Worm (Caenorhabditis elegans) whole organism, late embryonic: ENCODE data around the gene W04G3.13.

ENCODE experiments used
- C08G9.2 ChIP-seq: sonication (generic microtip); optimal IDR thresholded peaks from 2 replicates; lab custom pipeline; 2016; ENCODE audit warnings: mild to moderate bottlenecking, missing genetic modification characterization, moderate library complexity, missing compliant biosample characterization
- C38D4.7 ChIP-seq: fragments of 200-800 bp; sonication (Bioruptor generic); optimal IDR thresholded peaks from 2 replicates; lab custom pipeline; 2018; ENCODE audit warnings: mild to moderate bottlenecking, missing genetic modification characterization, moderate library complexity, missing compliant biosample characterization
- K02D7.2 ChIP-seq: sonication (generic microtip); optimal IDR thresholded peaks from 2 replicates; lab custom pipeline; 2017; ENCODE audit warnings: mild to moderate bottlenecking, missing genetic modification characterization, missing compliant biosample characterization
- K09A11.1 ChIP-seq: sonication (generic microtip); optimal IDR thresholded peaks from 2 replicates; lab custom pipeline; 2017; ENCODE audit warnings: antibody characterized with exemption, mild to moderate bottlenecking, missing genetic modification characterization, missing compliant biosample characterization; ENCODE audit not compliant: insufficient read depth
- T23F11.4 ChIP-seq: fragments of 200-800 bp; sonication (Bioruptor generic); optimal IDR thresholded peaks from 2 replicates; lab custom pipeline; 2018; ENCODE audit warnings: mild to moderate bottlenecking, missing genetic modification characterization, missing compliant biosample characterization
- ahr-1 ChIP-seq: sonication (generic microtip); optimal IDR thresholded peaks from 2 replicates; lab custom pipeline; 2016; ENCODE audit warnings: missing genetic modification characterization, missing compliant biosample characterization
- ama-1 ChIP-seq: fragments of 150-350 bp; optimal IDR thresholded peaks from 2 replicates; lab custom pipeline; 2014
- ceh-14 ChIP-seq: sonication (generic microtip); optimal IDR thresholded peaks from 2 replicates; lab custom pipeline; 2016; ENCODE audit warnings: missing genotype, missing genetic modification characterization, missing compliant biosample characterization
- ceh-18 ChIP-seq: sonication (generic microtip); optimal IDR thresholded peaks from 2 replicates; lab custom pipeline; 2016; ENCODE audit warnings: missing genetic modification characterization, missing compliant biosample characterization
- ceh-19 ChIP-seq: fragments of 200-800 bp; sonication (Bioruptor generic); optimal IDR thresholded peaks from 2 replicates; lab custom pipeline; 2018; ENCODE audit warnings: mild to moderate bottlenecking, missing genetic modification characterization, missing compliant biosample characterization
- ceh-30 ChIP-seq: fragments of 150-350 bp; optimal IDR thresholded peaks from 2 replicates; lab custom pipeline; 2014; ENCODE audit warnings: missing biosample characterization, missing genetic modification characterization
- ceh-48 ChIP-seq: sonication (generic microtip); optimal IDR thresholded peaks from 2 replicates; lab custom pipeline; 2016; ENCODE audit warnings: missing genetic modification characterization, inconsistent platforms, missing compliant biosample characterization
- ceh-9 ChIP-seq: sonication (generic microtip); optimal IDR thresholded peaks from 2 replicates; lab custom pipeline; 2016; ENCODE audit warnings: mild to moderate bottlenecking, missing genetic modification characterization, inconsistent platforms, missing compliant biosample characterization
- che-1 ChIP-seq: sonication (generic microtip); optimal IDR thresholded peaks from 2 replicates; lab custom pipeline; 2016; ENCODE audit warnings: mild to moderate bottlenecking, missing genetic modification characterization, missing compliant biosample characterization
- dve-1 ChIP-seq: sonication (generic microtip); optimal IDR thresholded peaks from 2 replicates; lab custom pipeline; 2017; ENCODE audit warnings: antibody characterized with exemption, mild to moderate bottlenecking, missing genetic modification characterization, missing compliant biosample characterization
- ets-4 ChIP-seq: sonication (generic microtip); optimal IDR thresholded peaks from 2 replicates; lab custom pipeline; 2016; ENCODE audit warnings: missing genetic modification characterization, missing compliant biosample characterization
- eyg-1 ChIP-seq: sonication (generic microtip); optimal IDR thresholded peaks from 2 replicates; lab custom pipeline; 2016; ENCODE audit warnings: missing genotype, missing genetic modification characterization, missing compliant biosample characterization
- fax-1 ChIP-seq: sonication (generic microtip); optimal IDR thresholded peaks from 2 replicates; lab custom pipeline; 2016; ENCODE audit warnings: missing genotype, missing genetic modification characterization, missing compliant biosample characterization
- fkh-10 ChIP-seq: fragments of 150-350 bp; optimal IDR thresholded peaks from 2 replicates; lab custom pipeline; 2014; ENCODE audit warnings: missing biosample characterization, missing genetic modification reagents, missing genetic modification characterization
- hlh-13 ChIP-seq: fragments of 200-800 bp; sonication (Bioruptor generic); optimal IDR thresholded peaks from 2 replicates; lab custom pipeline; 2018; ENCODE audit warnings: mild to moderate bottlenecking, missing genetic modification characterization, missing compliant biosample characterization
- hlh-30 ChIP-seq: sonication (generic microtip); optimal IDR thresholded peaks from 2 replicates; lab custom pipeline; 2017; ENCODE audit warnings: antibody characterized with exemption, missing genetic modification characterization, missing compliant biosample characterization; ENCODE audit not compliant: insufficient read depth
- lim-6 ChIP-seq: sonication (generic microtip); optimal IDR thresholded peaks from 2 replicates; lab custom pipeline; 2016; ENCODE audit warnings: missing genetic modification characterization, missing compliant biosample characterization
- lin-11 ChIP-seq: fragments of 200-800 bp; sonication (Bioruptor generic); optimal IDR thresholded peaks from 2 replicates; lab custom pipeline; 2018; ENCODE audit warnings: mild to moderate bottlenecking, missing genetic modification characterization, missing compliant biosample characterization
- madf-2 ChIP-seq: sonication (generic microtip); optimal IDR thresholded peaks from 2 replicates; lab custom pipeline; 2017; ENCODE audit warnings: missing genetic modification characterization, missing compliant biosample characterization
- nfya-1 ChIP-seq: sonication (generic microtip); optimal IDR thresholded peaks from 2 replicates; lab custom pipeline; 2017; ENCODE audit warnings: missing genetic modification characterization, mild to moderate bottlenecking, missing compliant biosample characterization, antibody characterized with exemption, moderate library complexity
- nhr-11 ChIP-seq: fragments of 150-350 bp; optimal IDR thresholded peaks from 2 replicates; lab custom pipeline; 2014; ENCODE audit warnings: missing biosample characterization, missing genetic modification characterization
- npax-4 ChIP-seq: sonication (generic microtip); optimal IDR thresholded peaks from 2 replicates; lab custom pipeline; 2016; ENCODE audit warnings: missing genetic modification characterization, missing compliant biosample characterization
- odd-2 ChIP-seq: sonication (generic microtip); optimal IDR thresholded peaks from 2 replicates; lab custom pipeline; 2017; ENCODE audit warnings: antibody characterized with exemption, mild to moderate bottlenecking, missing genetic modification characterization, missing compliant biosample characterization
- pag-3 ChIP-seq: sonication (generic microtip); optimal IDR thresholded peaks from 2 replicates; lab custom pipeline; 2016; ENCODE audit warnings: missing compliant biosample characterization, missing genetic modification characterization, borderline replicate concordance
- pat-9 ChIP-seq: fragments of 200-800 bp; sonication (Bioruptor generic); optimal IDR thresholded peaks from 2 replicates; lab custom pipeline; 2018; ENCODE audit warnings: mild to moderate bottlenecking, missing genetic modification characterization, moderate library complexity, missing compliant biosample characterization
- pax-1 ChIP-seq: fragments of 150-350 bp; optimal IDR thresholded peaks from 2 replicates; lab custom pipeline; 2014; ENCODE audit warnings: missing biosample characterization, missing genetic modification characterization
- pha-2 ChIP-seq: sonication (generic microtip); optimal IDR thresholded peaks from 2 replicates; lab custom pipeline; 2017; ENCODE audit warnings: mild to moderate bottlenecking, missing genetic modification characterization, missing compliant biosample characterization
- pha-4 ChIP-seq: fragments of 150-350 bp; optimal IDR thresholded peaks from 2 replicates; lab custom pipeline; 2018; ENCODE audit warnings: missing biosample characterization, missing genetic modification reagents, missing genetic modification characterization
- pqm-1 ChIP-seq: sonication (generic microtip); optimal IDR thresholded peaks from 2 replicates; lab custom pipeline; 2016; ENCODE audit warnings: missing genetic modification characterization, missing compliant biosample characterization
- pros-1 ChIP-seq: fragments of 150-350 bp; optimal IDR thresholded peaks from 2 replicates; lab custom pipeline; 2014; ENCODE audit warnings: missing biosample characterization, missing genetic modification reagents, missing genetic modification characterization
- ref-2 ChIP-seq: sonication (generic microtip); optimal IDR thresholded peaks from 2 replicates; lab custom pipeline; 2016; ENCODE audit warnings: missing genetic modification characterization, missing compliant biosample characterization
- rnt-1 ChIP-seq: sonication (generic microtip); optimal IDR thresholded peaks from 2 replicates; lab custom pipeline; 2016; ENCODE audit warnings: missing genetic modification characterization, missing compliant biosample characterization
- sdc-2 ChIP-seq: sonication (generic microtip); optimal IDR thresholded peaks from 2 replicates; lab custom pipeline; 2016; ENCODE audit warnings: missing genotype, missing genetic modification characterization, missing compliant biosample characterization
- sox-2 ChIP-seq: fragments of 200-800 bp; sonication (Bioruptor generic); IDR thresholded peaks from 2 replicates; pipeline ENCODE4 v1.3.6; 2022; ENCODE audit warnings: missing genetic modification reagents, missing genetic modification characterization, missing compliant biosample characterization
- syd-9 ChIP-seq: sonication (generic microtip); optimal IDR thresholded peaks from 2 replicates; lab custom pipeline; 2016; ENCODE audit warnings: mild to moderate bottlenecking, missing genetic modification characterization, moderate library complexity, missing compliant biosample characterization
- tbx-2 ChIP-seq: sonication (generic microtip); optimal IDR thresholded peaks from 2 replicates; lab custom pipeline; 2016; ENCODE audit warnings: missing genetic modification characterization, missing compliant biosample characterization
- tbx-7 ChIP-seq: sonication (generic microtip); optimal IDR thresholded peaks from 2 replicates; lab custom pipeline; 2016; ENCODE audit warnings: missing genotype, missing genetic modification characterization, missing compliant biosample characterization
- unc-55 ChIP-seq: sonication (generic microtip); optimal IDR thresholded peaks from 2 replicates; lab custom pipeline; 2017; ENCODE audit warnings: missing biosample characterization, missing genetic modification reagents, missing genetic modification characterization
- unc-86 ChIP-seq: sonication (generic microtip); optimal IDR thresholded peaks from 2 replicates; lab custom pipeline; 2016; ENCODE audit warnings: missing genetic modification characterization, missing compliant biosample characterization
- zip-5 ChIP-seq: sonication (generic microtip); optimal IDR thresholded peaks from 2 replicates; lab custom pipeline; 2016; ENCODE audit warnings: missing genetic modification characterization, missing compliant biosample characterization

The W04G3.13 gene

DNA sequence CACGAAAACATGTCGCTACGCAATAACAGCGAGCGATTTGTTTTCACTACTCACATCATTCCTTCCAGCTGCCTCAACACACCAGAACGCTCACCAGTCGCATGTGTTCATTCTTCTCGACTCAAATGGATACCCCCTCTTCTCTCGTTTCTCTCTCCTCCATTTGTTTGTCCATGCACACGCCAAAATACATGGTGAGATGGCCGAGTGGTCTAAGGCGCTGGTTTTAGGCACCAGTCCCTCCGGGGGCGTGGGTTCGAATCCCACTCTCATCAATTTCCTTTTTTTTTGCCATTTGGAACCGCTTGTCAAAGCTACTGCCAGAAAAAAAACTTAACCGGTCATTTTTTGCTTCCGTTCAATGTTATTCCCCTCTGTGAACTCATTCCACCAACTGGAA is 15.9 kb upstream of the W04G3.13 start (continued):
- TF ChIP-seq odd-2 (tag; lab: Kevin White, UChicago) (no peak), pqm-1 (tag; lab: Kevin White, UChicago) (peak; percentile 47), unc-55 (GFP tag; lab: Kevin White, UChicago) (no peak), ceh-30 (tag; lab: Kevin White, UChicago) (no peak), C08G9.2 (tag; lab: Kevin White, UChicago) (peak; percentile 64), ceh-18 (peak; percentile 76), ceh-14 (tag; lab: Kevin White, UChicago) (peak; percentile 37), C38D4.7 (GFP tag; lab: Kevin White, UChicago) (peak; percentile 66), fax-1 (tag; lab: Kevin White, UChicago) (peak; percentile 56), T23F11.4 (GFP tag; lab: Kevin White, UChicago) (peak; percentile 39), ceh-48 (tag; lab: Kevin White, UChicago) (peak; percentile 62), hlh-13 (GFP tag; lab: Kevin White, UChicago) (peak; percentile 34), unc-86 (tag; lab: Kevin White, UChicago) (peak; percentile 74), pros-1 (tag; lab: Kevin White, UChicago) (no peak), che-1 (tag; lab: Kevin White, UChicago) (peak; percentile 78), lin-11 (tag; lab: Kevin White, UChicago) (peak; percentile 53), pax-1 (tag; lab: Kevin White, UChicago) (no peak), tbx-7 (tag; lab: Kevin White, UChicago) (peak; percentile 8), nfya-1 (tag; lab: Kevin White, UChicago) (peak; percentile 73), tbx-2 (tag; lab: Kevin White, UChicago) (peak; percentile 80), pag-3 (tag; lab: Kevin White, UChicago) (no peak), npax-4 (tag; lab: Kevin White, UChicago) (peak; percentile 26), madf-2 (tag; lab: Kevin White, UChicago) (peak; percentile 71), lim-6 (tag; lab: Kevin White, UChicago) (peak; percentile 62), sox-2 (GFP tag; lab: Robert Waterston, UW) (peak; percentile 63), pha-4 (tag; lab: Kevin White, UChicago) (no peak), dve-1 (peak; percentile 65), ets-4 (peak; percentile 22), ceh-9 (no peak), ref-2 (tag; lab: Kevin White, UChicago) (peak; percentile 84), rnt-1 (tag; lab: Kevin White, UChicago) (peak; percentile 78), ama-1 (lab: Kevin White, UChicago) (no peak), fkh-10 (GFP tag; lab: Kevin White, UChicago) (peak; percentile 56), pat-9 (peak; percentile 71), K02D7.2 (tag; lab: Kevin White, UChicago) (peak; percentile 35), eyg-1 (tag; lab: Kevin White, UChicago) (peak; percentile 66), K09A11.1 (tag; lab: Kevin White, UChicago) (peak; percentile 34), ahr-1 (tag; lab: Kevin White, UChicago) (peak; percentile 29), hlh-30 (peak; percentile 20), ceh-19 (GFP tag; lab: Kevin White, UChicago) (peak; percentile 41), sdc-2 (tag; lab: Kevin White, UChicago) (peak; percentile 97), pha-2 (peak; percentile 65), nhr-11 (no peak), syd-9 (tag; lab: Kevin White, UChicago) (peak; percentile 59), zip-5 (tag; lab: Kevin White, UChicago) (no peak)
